Fruit fly (Drosophila melanogaster): Measurements from ENCODE around the gene CG9689.

DNA sequence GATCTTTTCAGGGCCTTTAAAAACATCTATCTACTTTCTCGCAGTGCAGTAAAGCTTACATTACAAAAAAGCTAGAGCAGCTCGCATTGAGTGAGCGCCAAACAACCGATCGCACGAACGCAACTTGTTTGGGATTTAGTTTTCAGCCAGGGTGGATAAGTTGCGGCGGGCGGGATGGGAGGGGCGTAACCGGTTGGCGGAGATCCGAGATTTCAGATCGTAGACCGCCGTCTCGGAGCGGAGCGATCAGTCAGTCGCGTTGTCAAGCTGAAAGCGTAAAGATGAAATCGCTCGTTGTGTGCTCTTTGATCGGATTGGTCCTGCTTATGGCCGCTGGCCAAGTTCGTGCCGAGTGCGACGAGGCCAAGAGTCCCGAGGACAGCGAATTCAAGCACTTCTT lies 2.5 kb downstream of the CG9689 start, which contains the start of gene CG9691:
- TF ChIP-seq CG1621 (tag; optimal IDR thresholded peaks at IDR 0.05) (peak; percentile 38), Eip78C (GFP tag) (peak; percentile 18), topi (GFP tag; optimal IDR thresholded peaks at IDR 0.05) (no peak), dac (GFP tag; optimal IDR thresholded peaks at IDR 0.05) (no peak), Ets96B (tag; optimal IDR thresholded peaks at IDR 0.05) (no peak), OdsH (GFP tag; optimal IDR thresholded peaks at IDR 0.05) (peak; percentile 31), CG6854 (GFP tag; optimal IDR thresholded peaks at IDR 0.05) (peak; percentile 67), Hr38 (GFP tag; optimal IDR thresholded peaks at IDR 0.05) (no peak), CG8632 (GFP tag; optimal IDR thresholded peaks at IDR 0.05) (no peak), Lpt (GFP tag; optimal IDR thresholded peaks at IDR 0.05) (peak; percentile 43), CG6792 (GFP tag; optimal IDR thresholded peaks at IDR 0.05) (no peak), CG3032 (tag; optimal IDR thresholded peaks at IDR 0.05) (no peak), Ets21C (GFP tag; optimal IDR thresholded peaks at IDR 0.05) (no peak), CG9139 (GFP tag; optimal IDR thresholded peaks at IDR 0.05) (no peak)
